Fruit fly (Drosophila melanogaster) whole organism, pupa: ENCODE measurements around the gene sac.

Source experiments
- Pif1A ChIP-seq: fragments of 200-800 bp; sonication (Bioruptor generic); optimal IDR thresholded peaks from 3 replicates; lab custom pipeline; 2016; ENCODE audit warnings: missing biosample characterization, missing genetic modification characterization
- Snoo ChIP-seq: fragments of 200-800 bp; sonication (Bioruptor generic); optimal IDR thresholded peaks from 3 replicates; lab custom pipeline; 2017; ENCODE audit warnings: missing biosample characterization, mild to moderate bottlenecking, missing genetic modification characterization, inconsistent platforms
- gl ChIP-seq: fragments of 200-800 bp; sonication (Bioruptor generic); optimal IDR thresholded peaks from 2 replicates; lab custom pipeline; 2018; ENCODE audit warnings: missing biosample characterization, mild to moderate bottlenecking, missing genetic modification characterization

- TF ChIP-seq gl (tag; lab: Kevin White, UChicago) (no peak), Pif1A (GFP tag; lab: Kevin White, UChicago) (no peak), Snoo (no peak)
Observed at dm6 chr3R:4479038-4479988, 1.3 kb upstream of the sac start, which contains the start of gene CG31523.
